In the genomic region with DNA sequence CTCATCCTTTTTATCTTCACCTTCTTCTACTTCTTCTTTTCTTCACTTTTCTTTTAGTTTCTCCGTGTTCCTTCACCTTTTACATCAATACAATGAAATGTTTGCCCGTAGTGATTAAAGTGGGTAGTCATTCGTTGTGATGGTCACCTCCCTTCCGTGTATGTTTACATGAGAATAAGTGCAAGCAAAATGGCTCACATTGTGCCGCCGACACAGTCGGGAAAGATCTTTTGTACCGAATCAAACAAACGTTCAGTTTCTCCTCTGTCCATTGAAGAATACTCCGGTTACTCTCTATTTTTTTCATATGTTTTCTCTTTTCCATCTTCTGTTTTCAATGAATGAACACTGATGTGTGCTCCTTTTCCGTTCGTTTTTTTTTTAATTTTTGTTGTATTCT, we compare ENCODE assay signal across 4 worm cellular contexts.
TF ChIP-seq lines count a peak whose summit lies in the region.

No protein-coding gene starts in this region.

TF ChIP-seq in whole organism, L1 larva, 84 proteins besides CTCF, POLR2A, EP300 and RAD21:
- TF ChIP-seq jun-1 (tag; optimal IDR thresholded peaks at IDR 0.05; lab: Kevin White, UChicago) (no peak), unc-86 (tag; optimal IDR thresholded peaks at IDR 0.05; lab: Kevin White, UChicago) (no peak), ztf-4 (tag; optimal IDR thresholded peaks at IDR 0.05; lab: Kevin White, UChicago) (no peak), efl-1 (optimal IDR thresholded peaks at IDR 0.05; lab: Kevin White, UChicago) (no peak), efl-1 (GFP tag; optimal IDR thresholded peaks at IDR 0.05 in 1 of 2; lab: Kevin White, UChicago) (peak in 1 of 2 experiments; percentile 86), nhr-28 (tag; optimal IDR thresholded peaks at IDR 0.05; lab: Kevin White, UChicago) (no peak), C16A3.4 (tag; optimal IDR thresholded peaks at IDR 0.05; lab: Kevin White, UChicago) (no peak), F16B12.6 (tag; optimal IDR thresholded peaks at IDR 0.05; lab: Kevin White, UChicago) (no peak), lin-14 (GFP tag; optimal IDR thresholded peaks at IDR 0.05; lab: Kevin White, UChicago) (peak; percentile 1), egl-27 (tag; optimal IDR thresholded peaks at IDR 0.05; lab: Kevin White, UChicago) (no peak), ceh-88 (GFP tag; IDR thresholded peaks at IDR 0.05; lab: Robert Waterston, UW) (no peak), mef-2 (tag; optimal IDR thresholded peaks at IDR 0.05; lab: Kevin White, UChicago) (no peak), rnt-1 (tag; optimal IDR thresholded peaks at IDR 0.05; lab: Kevin White, UChicago) (no peak)
TF ChIP-seq in whole organism, L1 larva: peak in this region for 2.

TF ChIP-seq in whole organism, L3 larva, 47 proteins besides CTCF, POLR2A, EP300 and RAD21:
- TF ChIP-seq pha-4 (tag; optimal IDR thresholded peaks at IDR 0.05; lab: Kevin White, UChicago) (peak; percentile 64), nhr-76 (tag; optimal IDR thresholded peaks at IDR 0.05; lab: Kevin White, UChicago) (no peak)

TF ChIP-seq in whole organism, L4 larva, 104 proteins besides CTCF, POLR2A, EP300 and RAD21:
- no peak for TF ChIP-seq mep-1 (tag; optimal IDR thresholded peaks at IDR 0.05; lab: Kevin White, UChicago)
- no peak for TF ChIP-seq mxl-2 (GFP tag; conservative IDR thresholded peaks at IDR 0.05; lab: Robert Waterston, UW)
- peak; percentile 9 for TF ChIP-seq mes-2 (tag; optimal IDR thresholded peaks at IDR 0.05; lab: Kevin White, UChicago; ENCODE audit: poor library complexity, severe bottlenecking)
- peak; percentile 53 for TF ChIP-seq aha-1 (tag; lab: Kevin White, UChicago)
- no peak for TF ChIP-seq attf-4 (tag; optimal IDR thresholded peaks at IDR 0.05; lab: Kevin White, UChicago)
- no peak for TF ChIP-seq mxl-3 (GFP tag; optimal IDR thresholded peaks at IDR 0.05; lab: Kevin White, UChicago)
- no peak for TF ChIP-seq mdl-1 (tag; optimal IDR thresholded peaks at IDR 0.05; lab: Kevin White, UChicago)
- TF ChIP-seq cey-2 (tag; optimal IDR thresholded peaks at IDR 0.05; lab: Kevin White, UChicago; ENCODE audit: borderline replicate concordance, insufficient read depth) = no peak
- no peak for TF ChIP-seq nhr-28 (tag; optimal IDR thresholded peaks at IDR 0.05; lab: Kevin White, UChicago)
- no peak for TF ChIP-seq ceh-28 (tag; optimal IDR thresholded peaks at IDR 0.05; lab: Kevin White, UChicago)
- no peak for TF ChIP-seq dmd-6 (GFP tag; IDR thresholded peaks at IDR 0.05; lab: Robert Waterston, UW)
- peak; percentile 8 for TF ChIP-seq dve-1 (tag; optimal IDR thresholded peaks at IDR 0.05; lab: Kevin White, UChicago; ENCODE audit: insufficient read depth)
- TF ChIP-seq lsy-2 (tag; optimal IDR thresholded peaks at IDR 0.05; lab: Kevin White, UChicago) = no peak
- no peak for TF ChIP-seq pha-4 (GFP tag; IDR thresholded peaks at IDR 0.05; lab: Robert Waterston, UW)
- peak; percentile 62 for TF ChIP-seq pha-4 (tag; optimal IDR thresholded peaks at IDR 0.05; lab: Kevin White, UChicago)
- TF ChIP-seq Y75B8A.6 (GFP tag; IDR thresholded peaks at IDR 0.05; lab: Robert Waterston, UW) = no peak
- TF ChIP-seq fkh-10 (GFP tag; optimal IDR thresholded peaks at IDR 0.05; lab: Kevin White, UChicago) = no peak
- no peak for TF ChIP-seq daf-16 (GFP tag; optimal IDR thresholded peaks at IDR 0.05; lab: Kevin White, UChicago)
- TF ChIP-seq daf-16 (tag; optimal IDR thresholded peaks at IDR 0.05; lab: Kevin White, UChicago) = peak; percentile 52
- TF ChIP-seq lir-3 (tag; optimal IDR thresholded peaks at IDR 0.05; lab: Kevin White, UChicago) = no peak
- TF ChIP-seq hif-1 (tag; optimal IDR thresholded peaks at IDR 0.05; lab: Kevin White, UChicago) = no peak
- TF ChIP-seq unc-130 (GFP tag; optimal IDR thresholded peaks at IDR 0.05; lab: Kevin White, UChicago) = no peak
- no peak for TF ChIP-seq hlh-11 (tag; optimal IDR thresholded peaks at IDR 0.05; lab: Kevin White, UChicago)
- TF ChIP-seq ZK546.5 (tag; optimal IDR thresholded peaks at IDR 0.05; lab: Kevin White, UChicago) = no peak

TF ChIP-seq in whole organism, mixed stage, embryonic, 35 proteins besides CTCF, POLR2A, EP300 and RAD21:
- TF ChIP-seq nhr-28 (tag; optimal IDR thresholded peaks at IDR 0.05; lab: Kevin White, UChicago) (no peak), pha-4 (tag; optimal IDR thresholded peaks at IDR 0.05; lab: Kevin White, UChicago) (peak; percentile 43)

Comparison
In these comparisons a context has a peak if more than half of its experiments do, and no peak if none do; other contexts are left out.
1. Of the 29 proteins assayed by ChIP-seq in both whole organism, L4 larva and whole organism, L1 larva: peak only in whole organism, L4 larva: aha-1; only in whole organism, L1 larva: none; in both: none; in neither: 28.